Fruit fly (Drosophila melanogaster) whole organism: ENCODE data around the gene eIF3d1.

Source experiments
- CG8478 ChIP-seq: fragments of >200 bp; optimal IDR thresholded peaks from 2 replicates; lab custom pipeline; 2018; ENCODE audit warnings: inconsistent platforms
- Dll ChIP-seq: fragments of >200 bp; optimal IDR thresholded peaks from 2 replicates; lab custom pipeline; 2017
- EcR ChIP-seq, 2 experiments: fragments of >200 bp; optimal IDR thresholded peaks; 2 replicates each; lab custom pipeline; 2017; ENCODE audit warnings: missing biosample characterization in 2 of 2, missing genetic modification characterization in 2 of 2, missing genetic modification reagents in 2 of 2
- pan ChIP-seq: fragments of >200 bp; optimal IDR thresholded peaks from 2 replicates; lab custom pipeline; 2017
- psq ChIP-seq: fragments of >200 bp; optimal IDR thresholded peaks from 2 replicates; lab custom pipeline; 2017
- usp ChIP-seq: fragments of >200 bp; optimal IDR thresholded peaks from 2 replicates; lab custom pipeline; 2017; ENCODE audit warnings: missing biosample characterization, missing genetic modification characterization, mixed read lengths

The eIF3d1 gene

DNA sequence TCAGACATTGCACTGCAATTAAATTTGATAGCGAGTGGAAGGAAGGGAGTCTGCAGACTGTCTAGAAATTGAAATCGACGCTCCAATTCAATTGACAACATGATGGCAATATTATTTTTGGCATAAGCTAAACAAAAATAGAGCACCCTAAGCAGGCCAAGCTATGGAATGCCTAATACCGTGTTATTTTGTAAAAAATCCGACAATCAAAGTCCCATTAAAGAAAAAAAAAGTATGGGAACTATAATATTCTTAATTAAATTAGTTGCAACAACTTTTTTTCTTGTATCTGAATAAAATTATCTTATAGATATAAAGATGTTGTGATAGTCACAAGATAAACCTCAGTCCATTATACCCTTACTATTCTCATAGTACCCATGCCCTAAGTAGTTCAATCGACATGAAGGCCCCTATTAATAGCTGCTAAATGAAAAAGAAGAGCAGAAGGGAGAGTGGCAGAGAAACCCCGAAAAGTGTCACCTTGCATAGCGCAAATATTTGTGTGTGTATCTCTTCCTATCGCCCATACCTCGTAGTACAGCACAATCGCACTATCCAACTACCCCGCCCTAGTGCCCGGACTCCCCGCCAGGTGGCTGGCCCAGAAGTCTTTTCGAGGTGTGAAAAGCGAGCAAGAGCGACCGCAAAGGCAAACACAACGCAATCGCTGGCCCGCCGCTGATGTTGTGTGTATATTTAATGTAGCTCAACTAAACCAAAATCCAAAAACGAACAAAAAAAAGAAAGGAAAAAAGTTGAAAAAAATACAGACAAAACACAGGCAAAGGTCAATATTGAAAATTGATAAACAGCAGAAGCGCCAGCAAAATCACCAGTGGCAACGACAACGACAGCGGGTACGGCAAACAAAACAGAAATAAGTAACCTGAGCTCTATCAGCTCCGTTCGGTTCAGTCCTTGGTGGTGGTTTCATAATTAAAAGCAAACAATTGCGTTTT is 22.2 kb upstream of the eIF3d1 start:
- no peak for TF ChIP-seq psq (lab: Kevin White, UChicago)
- TF ChIP-seq pan (lab: Kevin White, UChicago), result no peak
- TF ChIP-seq usp (GFP tag; lab: Kevin White, UChicago), result no peak
- TF ChIP-seq Dll (lab: Kevin White, UChicago), result no peak
- TF ChIP-seq CG8478, result no peak
- TF ChIP-seq EcR (GFP tag; optimal IDR thresholded peaks at IDR 0.05; lab: Kevin White, UChicago), result no peak

DNA sequence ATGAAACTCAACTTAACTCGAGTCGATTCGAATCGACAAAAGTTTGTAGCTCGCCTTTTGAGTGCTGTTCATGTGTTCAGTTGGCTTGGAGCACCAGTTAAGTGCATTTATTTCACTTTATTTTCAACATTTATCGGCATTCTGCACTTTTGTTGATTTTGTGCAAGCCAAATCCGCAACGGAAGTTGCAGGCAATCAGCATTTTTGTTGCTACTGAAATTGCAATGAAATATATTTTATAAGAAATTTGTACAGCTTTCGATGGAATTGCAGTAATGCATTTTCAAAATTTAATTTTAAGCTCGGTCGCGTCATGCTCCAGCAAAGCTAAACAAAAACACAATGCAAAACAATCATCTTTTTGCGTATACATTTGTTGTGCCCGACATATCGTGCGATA is 20.9 kb upstream of the eIF3d1 start:
- TF ChIP-seq CG8478 (no peak), usp (GFP tag; lab: Kevin White, UChicago) (no peak), Dll (lab: Kevin White, UChicago) (no peak), EcR (GFP tag; optimal IDR thresholded peaks at IDR 0.05; lab: Kevin White, UChicago) (no peak), pan (lab: Kevin White, UChicago) (no peak), psq (lab: Kevin White, UChicago) (no peak)

DNA sequence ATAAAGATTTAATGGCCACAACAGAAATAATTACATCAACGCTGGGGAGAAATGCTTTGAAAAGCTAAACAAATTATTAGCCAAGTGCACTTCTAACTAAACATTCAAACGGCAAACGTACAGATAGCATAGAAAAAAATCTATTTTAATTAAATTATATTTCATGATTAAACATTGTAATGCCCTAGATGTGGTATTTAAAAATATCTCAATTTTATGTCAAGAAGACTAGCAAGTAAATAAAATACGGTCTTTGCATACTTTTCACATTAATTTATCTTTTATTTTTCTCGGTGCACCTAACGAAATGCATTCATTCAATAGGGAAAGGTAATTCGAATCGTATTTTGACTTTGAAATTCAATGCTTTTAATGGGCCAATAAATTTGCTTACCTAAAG is 20.2 kb upstream of the eIF3d1 start:
- TF ChIP-seq usp (GFP tag; lab: Kevin White, UChicago) (no peak), Dll (lab: Kevin White, UChicago) (no peak), CG8478 (no peak), EcR (GFP tag; optimal IDR thresholded peaks at IDR 0.05; lab: Kevin White, UChicago) (no peak), pan (lab: Kevin White, UChicago) (no peak), psq (lab: Kevin White, UChicago) (no peak)

DNA sequence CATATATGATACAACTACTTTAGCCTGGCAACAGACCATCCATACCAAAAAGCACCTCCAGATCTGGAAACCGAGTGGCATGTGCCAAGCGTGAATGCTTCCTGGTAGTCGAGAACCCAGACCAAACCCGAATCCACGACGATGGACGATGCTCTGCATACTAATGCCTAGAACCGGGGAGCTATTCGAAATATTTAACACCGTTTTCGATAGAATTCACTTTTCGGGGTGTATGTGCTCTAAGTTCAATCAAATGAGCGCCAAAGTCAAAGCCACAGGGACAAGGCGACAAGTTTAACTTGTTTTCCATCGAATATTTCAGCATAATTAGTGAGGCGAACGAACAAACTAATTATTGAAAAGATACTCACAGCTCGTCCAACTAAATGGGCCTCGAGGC is 17.1 kb upstream of the eIF3d1 start:
- no peak for TF ChIP-seq EcR (GFP tag; optimal IDR thresholded peaks at IDR 0.05; lab: Kevin White, UChicago)
- no peak for TF ChIP-seq usp (GFP tag; lab: Kevin White, UChicago)
- TF ChIP-seq CG8478, result no peak
- TF ChIP-seq psq (lab: Kevin White, UChicago), result no peak
- TF ChIP-seq pan (lab: Kevin White, UChicago), result no peak
- TF ChIP-seq Dll (lab: Kevin White, UChicago), result no peak

DNA sequence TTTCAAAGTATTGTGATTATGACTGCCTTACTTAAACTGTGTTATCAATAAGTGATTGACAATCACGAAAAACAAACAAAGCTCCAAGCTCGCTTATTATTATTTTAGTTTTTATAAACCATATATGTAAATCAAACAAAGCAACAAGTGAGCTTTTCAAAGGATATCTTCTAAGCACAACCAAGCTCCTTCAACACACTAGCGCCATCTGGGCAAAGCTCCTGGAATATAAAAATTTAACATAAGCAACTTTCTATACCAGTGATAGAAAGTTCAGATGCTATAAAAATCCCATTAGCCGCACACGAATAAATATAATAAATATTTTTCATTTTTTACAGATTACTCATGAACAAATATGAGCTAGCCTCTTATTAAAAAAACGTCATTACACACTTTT is 15.4 kb upstream of the eIF3d1 start:
- TF ChIP-seq usp (GFP tag; lab: Kevin White, UChicago) (no peak), CG8478 (no peak), pan (lab: Kevin White, UChicago) (no peak), psq (lab: Kevin White, UChicago) (no peak)

DNA sequence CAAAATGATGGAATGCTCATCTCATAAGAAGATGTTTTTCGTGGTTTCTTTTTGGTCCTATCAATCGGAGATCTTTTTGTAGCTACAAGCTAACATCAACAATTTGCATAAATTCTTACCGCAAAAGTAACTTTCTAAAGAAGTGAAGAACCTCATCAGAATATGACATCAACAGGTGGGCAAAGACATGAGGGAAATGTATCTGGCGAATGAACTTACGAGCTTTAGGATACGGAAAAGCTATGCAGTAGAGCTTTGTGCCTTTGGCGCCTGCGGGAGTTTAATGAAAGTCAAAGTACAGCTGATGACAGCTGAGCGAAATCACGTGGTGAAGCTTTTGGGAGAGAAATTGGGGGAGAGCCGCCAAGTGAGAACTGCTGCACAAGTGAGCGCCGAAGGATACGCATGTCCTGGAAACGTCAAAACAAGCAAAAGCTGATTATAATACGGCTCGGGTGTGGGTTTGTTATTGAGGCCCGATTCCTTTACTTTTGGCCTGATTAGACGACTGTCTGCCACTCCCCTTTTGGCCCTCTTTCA is 13.1 kb upstream of the eIF3d1 start:
- TF ChIP-seq pan (lab: Kevin White, UChicago) (no peak), psq (lab: Kevin White, UChicago) (no peak), Dll (lab: Kevin White, UChicago) (no peak), usp (GFP tag; lab: Kevin White, UChicago) (no peak), EcR (GFP tag; optimal IDR thresholded peaks at IDR 0.05; lab: Kevin White, UChicago) (no peak), CG8478 (no peak)

DNA sequence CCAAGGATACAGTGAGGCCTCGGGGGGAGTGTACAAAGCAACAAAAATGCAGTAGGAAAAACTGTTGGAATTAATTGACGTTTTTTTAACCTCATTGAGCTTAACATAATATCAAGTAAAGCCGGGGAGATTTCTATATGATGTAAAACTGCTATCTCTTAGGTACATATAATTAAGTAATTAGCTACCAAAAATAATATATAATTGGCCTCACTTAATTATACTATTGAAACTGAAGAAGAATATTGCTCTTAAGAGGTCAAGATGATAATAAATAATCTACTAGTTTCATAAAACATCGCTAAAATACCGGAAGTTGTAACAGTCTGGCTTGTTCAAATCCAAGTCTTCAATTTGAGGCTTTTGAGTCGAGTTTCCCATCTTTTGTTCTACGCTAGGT is 12.4 kb upstream of the eIF3d1 start:
- TF ChIP-seq psq (lab: Kevin White, UChicago) (no peak), Dll (lab: Kevin White, UChicago) (no peak), pan (lab: Kevin White, UChicago) (no peak), usp (GFP tag; lab: Kevin White, UChicago) (no peak), CG8478 (no peak), EcR (GFP tag; optimal IDR thresholded peaks at IDR 0.05; lab: Kevin White, UChicago) (no peak)

DNA sequence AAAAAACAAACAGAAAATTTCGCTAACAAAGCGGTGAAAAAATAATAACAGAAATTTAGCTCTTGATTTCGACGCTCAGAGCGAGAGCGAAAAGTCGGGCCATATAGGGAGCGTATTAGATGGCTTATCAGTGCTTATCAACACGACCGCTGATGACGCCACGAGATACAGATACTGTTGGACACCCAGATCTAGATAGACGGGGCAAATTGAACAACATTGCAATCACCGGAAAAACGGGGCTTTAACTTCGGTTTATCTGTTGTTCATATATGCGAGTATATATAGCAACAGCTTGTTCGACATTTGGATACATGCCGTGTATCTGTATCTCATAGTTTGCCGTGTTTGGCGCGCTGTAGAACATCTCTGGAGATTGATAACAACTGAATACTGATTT is 11.3 kb upstream of the eIF3d1 start:
- TF ChIP-seq pan (lab: Kevin White, UChicago), result no peak
- TF ChIP-seq usp (GFP tag; lab: Kevin White, UChicago), result no peak
- no peak for TF ChIP-seq EcR (GFP tag; optimal IDR thresholded peaks at IDR 0.05; lab: Kevin White, UChicago)
- no peak for TF ChIP-seq Dll (lab: Kevin White, UChicago)
- TF ChIP-seq psq (lab: Kevin White, UChicago), result no peak
- no peak for TF ChIP-seq CG8478

DNA sequence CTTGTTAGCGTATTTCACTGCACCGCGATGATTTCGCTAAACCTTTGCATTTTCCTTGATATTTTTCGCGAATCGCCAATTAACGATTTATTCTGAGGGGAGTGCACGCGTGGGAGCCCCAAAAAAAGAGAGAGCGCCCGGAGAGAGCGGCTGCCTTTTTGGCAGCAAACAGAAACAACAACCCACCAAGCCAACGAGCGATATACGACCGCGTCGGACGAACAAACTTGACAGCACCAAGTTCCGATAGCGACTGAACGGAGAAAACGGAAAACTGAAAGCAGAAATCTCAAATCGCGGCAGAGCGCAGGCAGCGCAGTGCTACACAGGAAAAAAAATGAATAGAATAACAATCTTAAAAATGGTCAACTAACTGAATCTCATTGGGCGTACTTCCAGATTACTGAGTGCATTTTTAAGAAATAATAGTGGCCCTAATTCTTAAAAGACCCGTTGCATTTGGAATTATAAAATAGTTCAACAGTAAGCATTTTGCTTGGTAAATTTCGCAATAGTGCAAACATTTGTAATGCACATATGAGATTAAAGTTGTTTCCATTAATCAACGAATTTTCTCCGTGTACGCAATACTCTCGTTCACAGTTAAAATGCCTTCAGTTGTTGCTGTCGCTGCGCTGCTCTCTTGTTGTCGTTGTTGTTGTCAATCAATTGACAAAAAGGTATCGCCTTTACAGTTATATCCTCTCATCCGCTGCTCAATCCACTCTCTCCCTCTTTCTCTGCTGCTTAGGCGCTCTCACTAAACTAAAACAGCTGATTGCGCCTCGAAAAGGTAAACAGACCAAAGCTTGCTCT is 10.2 kb upstream of the eIF3d1 start, which contains the start of gene CG31145:
CG31145 (minus strand) TSS at position 259 of the 816 bp plus-strand sequence.
- TF ChIP-seq EcR (GFP tag; optimal IDR thresholded peaks at IDR 0.05; lab: Kevin White, UChicago) (no peak), pan (lab: Kevin White, UChicago) (peak; percentile 23), Dll (lab: Kevin White, UChicago) (peak; percentile 68)

DNA sequence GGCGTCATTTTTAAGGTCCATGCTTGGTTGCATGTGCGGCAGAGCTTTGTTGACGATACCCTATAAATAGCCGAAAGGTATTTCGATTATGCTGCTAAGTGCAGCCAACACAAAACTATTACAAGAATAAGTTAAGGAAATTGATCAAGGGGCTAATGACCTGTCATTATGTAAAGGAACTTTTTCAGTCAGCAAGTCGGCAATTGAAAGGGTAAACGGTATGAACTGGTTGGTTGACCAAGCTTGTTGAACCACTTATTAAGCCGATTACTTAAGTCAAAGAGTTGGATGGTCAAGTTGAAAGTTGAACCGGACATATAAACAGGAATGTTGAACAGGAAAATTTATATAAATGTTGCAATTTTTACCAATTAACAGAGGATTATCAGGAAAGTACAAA is 6.8 kb upstream of the eIF3d1 start:
- TF ChIP-seq psq (lab: Kevin White, UChicago) (no peak), usp (GFP tag; lab: Kevin White, UChicago) (no peak), pan (lab: Kevin White, UChicago) (no peak), EcR (GFP tag; optimal IDR thresholded peaks at IDR 0.05; lab: Kevin White, UChicago) (no peak), Dll (lab: Kevin White, UChicago) (no peak), CG8478 (no peak)

DNA sequence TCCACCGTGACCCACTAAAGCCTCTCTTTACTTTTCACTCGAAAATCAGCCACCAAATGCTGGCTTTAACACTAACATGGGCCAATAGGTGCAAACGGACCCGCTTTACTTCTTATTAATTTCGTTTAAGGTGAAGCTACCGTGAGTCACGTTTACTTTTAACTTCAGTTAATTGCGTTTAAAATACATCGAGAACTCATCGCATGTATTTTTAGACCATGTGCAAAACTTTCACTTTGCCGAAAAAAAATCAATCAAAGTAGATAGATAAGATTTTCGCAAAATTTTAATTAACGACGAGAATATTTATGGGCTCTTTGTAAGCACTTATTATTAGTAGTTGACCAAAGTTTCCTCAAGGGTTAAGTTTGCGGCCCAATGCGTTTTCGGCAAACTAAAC is 5.5 kb upstream of the eIF3d1 start:
- TF ChIP-seq EcR (GFP tag; optimal IDR thresholded peaks at IDR 0.05; lab: Kevin White, UChicago) (no peak), pan (lab: Kevin White, UChicago) (no peak), psq (lab: Kevin White, UChicago) (no peak), CG8478 (no peak), usp (GFP tag; lab: Kevin White, UChicago) (no peak), Dll (lab: Kevin White, UChicago) (no peak)
